Worm (Caenorhabditis elegans): ENCODE data around the gene srj-10.

DNA sequence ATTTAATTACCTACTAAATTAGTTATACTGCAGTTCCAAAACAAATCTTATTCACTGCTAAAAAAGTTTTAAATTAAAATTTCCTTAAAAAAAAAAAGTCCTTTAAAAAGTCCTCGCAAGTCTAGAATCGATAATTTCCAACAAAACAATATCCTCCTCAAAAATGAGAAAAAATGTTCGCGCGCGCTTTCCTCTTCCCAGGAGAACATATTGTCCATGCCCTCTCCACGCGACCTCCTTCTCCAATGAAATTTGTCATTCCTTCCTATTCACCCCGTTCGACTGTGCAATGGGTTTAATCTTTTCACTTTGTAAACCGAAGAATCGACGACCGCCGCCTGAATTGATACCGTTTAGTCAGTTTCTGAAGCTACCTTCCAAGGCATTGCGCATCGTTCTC is 37.6 kb downstream of the srj-10 start, which contains the start of gene T10C6.10:
- no peak for TF ChIP-seq him-1 (tag; optimal IDR thresholded peaks at IDR 0.05)
- no peak for TF ChIP-seq W03F9.2 (tag; optimal IDR thresholded peaks at IDR 0.05)
- TF ChIP-seq dao-5 (tag; optimal IDR thresholded peaks at IDR 0.05): no peak

Measured in whole organism, L4/young adult.